Worm (Caenorhabditis elegans): ENCODE results near the gene T24D5.4.

- TF ChIP-seq elt-2 (tag; optimal IDR thresholded peaks at IDR 0.05), result no peak
- TF ChIP-seq ama-1 (optimal IDR thresholded peaks at IDR 0.05), result no peak
- TF ChIP-seq C38D4.7 (GFP tag; optimal IDR thresholded peaks at IDR 0.05), result no peak
- no peak for TF ChIP-seq fax-1 (tag; optimal IDR thresholded peaks at IDR 0.05)
- no peak for TF ChIP-seq zip-5 (tag; optimal IDR thresholded peaks at IDR 0.05)
- no peak for TF ChIP-seq nfya-1 (tag; optimal IDR thresholded peaks at IDR 0.05)
- TF ChIP-seq nhr-11 (tag; optimal IDR thresholded peaks at IDR 0.05), result no peak
- no peak for TF ChIP-seq madf-2 (tag; optimal IDR thresholded peaks at IDR 0.05)
- TF ChIP-seq pqm-1 (tag; optimal IDR thresholded peaks at IDR 0.05), result no peak
- no peak for TF ChIP-seq tbx-7 (tag; optimal IDR thresholded peaks at IDR 0.05)
- TF ChIP-seq ceh-31 (tag; optimal IDR thresholded peaks at IDR 0.05), result no peak
- TF ChIP-seq unc-3 (GFP tag; conservative IDR thresholded peaks at IDR 0.05), result no peak
- no peak for TF ChIP-seq unc-3 (tag; optimal IDR thresholded peaks at IDR 0.05)
These were observed 48.9 kb downstream of the T24D5.4 start for ce11 chrX:12645846-12646245.
